Fruit fly (Drosophila melanogaster) whole organism, embryonic: ENCODE data around the gene Vps39.

Source experiments
- BEAF-32 ChIP-seq: fragments of 200-800 bp; sonication (Bioruptor generic); optimal IDR thresholded peaks from 3 replicates; lab custom pipeline; 2017; ENCODE audit warnings: missing biosample characterization, missing genetic modification characterization, mild to moderate bottlenecking, moderate library complexity, missing genetic modification reagents
- CG12659 ChIP-seq: fragments of 200-800 bp; sonication (Bioruptor generic); optimal IDR thresholded peaks from 3 replicates; lab custom pipeline; 2017; ENCODE audit warnings: mild to moderate bottlenecking, missing biosample characterization, missing genetic modification reagents, missing genetic modification characterization
- CG13296 ChIP-seq: fragments of 200-800 bp; sonication (Bioruptor generic); optimal IDR thresholded peaks from 3 replicates; lab custom pipeline; 2018; ENCODE audit warnings: missing biosample characterization, mild to moderate bottlenecking, missing genetic modification characterization
- CG1647 ChIP-seq: fragments of 200-800 bp; sonication (Bioruptor generic); optimal IDR thresholded peaks from 3 replicates; lab custom pipeline; 2016; ENCODE audit warnings: missing biosample characterization, missing genetic modification characterization
- CG17361 ChIP-seq: fragments of 200-800 bp; sonication (Bioruptor generic); IDR thresholded peaks from 3 replicates; pipeline ENCODE4 v1.3.6; 2022; ENCODE audit warnings: missing biosample characterization, missing genetic modification characterization
- CG2202 ChIP-seq: fragments of 200-800 bp; sonication (Bioruptor generic); optimal IDR thresholded peaks from 2 replicates; lab custom pipeline; 2018; ENCODE audit warnings: missing biosample characterization, mild to moderate bottlenecking, missing genetic modification characterization
- CG3847 ChIP-seq: fragments of 200-800 bp; sonication (Bioruptor generic); IDR thresholded peaks from 2 replicates; pipeline ENCODE4 v1.3.6; 2022; ENCODE audit warnings: missing biosample characterization, missing genetic modification characterization
- CG6175 ChIP-seq: fragments of 200-800 bp; sonication (Bioruptor generic); IDR thresholded peaks from 3 replicates; pipeline ENCODE4 v1.3.6; 2022; ENCODE audit warnings: missing biosample characterization, missing genetic modification characterization
- CG6654 ChIP-seq: fragments of 200-800 bp; sonication (Bioruptor generic); optimal IDR thresholded peaks from 2 replicates; lab custom pipeline; 2017; ENCODE audit warnings: missing biosample characterization, mild to moderate bottlenecking, missing genetic modification characterization
- CG7839 ChIP-seq: fragments of 200-800 bp; sonication (Bioruptor generic); optimal IDR thresholded peaks from 3 replicates; lab custom pipeline; 2018; ENCODE audit warnings: missing biosample characterization, mild to moderate bottlenecking, missing genetic modification characterization, moderate library complexity
- CG7928 ChIP-seq: fragments of 200-800 bp; sonication (Bioruptor generic); optimal IDR thresholded peaks from 2 replicates; lab custom pipeline; 2017; ENCODE audit warnings: missing biosample characterization, mild to moderate bottlenecking, missing genetic modification characterization
- CG8359 ChIP-seq: fragments of 200-800 bp; sonication (Bioruptor generic); optimal IDR thresholded peaks from 2 replicates; lab custom pipeline; 2017; ENCODE audit warnings: missing biosample characterization, mild to moderate bottlenecking, missing genetic modification characterization, borderline replicate concordance
- CG9817 ChIP-seq: fragments of 200-800 bp; sonication (Bioruptor generic); optimal IDR thresholded peaks from 2 replicates; lab custom pipeline; 2018; ENCODE audit warnings: missing biosample characterization, mild to moderate bottlenecking, missing genetic modification characterization, moderate library complexity
- CTCF ChIP-seq: fragments of 200-800 bp; sonication (Bioruptor generic); optimal IDR thresholded peaks from 2 replicates; lab custom pipeline; 2017; ENCODE audit warnings: missing biosample characterization, mild to moderate bottlenecking, missing genetic modification characterization, moderate library complexity
- Camta ChIP-seq: fragments of 200-800 bp; sonication (Bioruptor generic); optimal IDR thresholded peaks from 2 replicates; lab custom pipeline; 2016; ENCODE audit warnings: missing biosample characterization, missing genetic modification characterization
- CrebB ChIP-seq: fragments of 200-800 bp; sonication (Bioruptor generic); optimal IDR thresholded peaks from 3 replicates; lab custom pipeline; 2018; ENCODE audit warnings: missing biosample characterization, mild to moderate bottlenecking, missing genetic modification characterization
- E2f2 ChIP-seq: fragments of 200-800 bp; sonication (Bioruptor generic); IDR thresholded peaks from 2 replicates; pipeline ENCODE4 v1.3.6; 2022; ENCODE audit warnings: missing biosample characterization, missing genetic modification characterization
- Gsc ChIP-seq: fragments of 200-800 bp; sonication (Bioruptor generic); IDR thresholded peaks from 2 replicates; pipeline ENCODE4 v1.3.6; 2022; ENCODE audit warnings: missing biosample characterization, missing genetic modification characterization
- Gug ChIP-seq: fragments of 200-800 bp; sonication (Bioruptor generic); IDR thresholded peaks from 4 replicates; pipeline ENCODE4 v1.3.6; 2022; ENCODE audit warnings: missing biosample characterization, missing genetic modification characterization
- HmgZ ChIP-seq: fragments of 200-800 bp; sonication (Bioruptor generic); optimal IDR thresholded peaks from 2 replicates; lab custom pipeline; 2018; ENCODE audit warnings: missing biosample characterization, mild to moderate bottlenecking, missing genetic modification characterization
- Hmx ChIP-seq: fragments of 200-800 bp; sonication (Bioruptor generic); optimal IDR thresholded peaks from 2 replicates; lab custom pipeline; 2016; ENCODE audit warnings: missing biosample characterization, missing genetic modification characterization
- Max ChIP-seq: fragments of 200-800 bp; sonication (Bioruptor generic); optimal IDR thresholded peaks from 2 replicates; lab custom pipeline; 2016; ENCODE audit warnings: missing biosample characterization, mild to moderate bottlenecking, missing genetic modification characterization
- Nf-YA ChIP-seq: fragments of 200-800 bp; sonication (Bioruptor generic); IDR thresholded peaks from 2 replicates; pipeline ENCODE4 v1.3.6; 2022; ENCODE audit warnings: missing biosample characterization, missing genetic modification characterization
- Nf-YC ChIP-seq: fragments of 200-800 bp; optimal IDR thresholded peaks from 3 replicates; lab custom pipeline; 2019; ENCODE audit warnings: missing biosample characterization, mild to moderate bottlenecking, missing genetic modification characterization, moderate library complexity
- NfI ChIP-seq: fragments of 200-800 bp; sonication (Bioruptor generic); optimal IDR thresholded peaks from 3 replicates; lab custom pipeline; 2018; ENCODE audit warnings: missing biosample characterization, mild to moderate bottlenecking, missing genetic modification characterization, moderate library complexity
- PHDP ChIP-seq: fragments of 200-800 bp; sonication (Bioruptor generic); optimal IDR thresholded peaks from 3 replicates; lab custom pipeline; 2018; ENCODE audit warnings: missing biosample characterization, mild to moderate bottlenecking, missing genetic modification characterization, moderate library complexity
- Six4 ChIP-seq: fragments of 200-800 bp; sonication (Bioruptor generic); optimal IDR thresholded peaks from 2 replicates; lab custom pipeline; 2016; ENCODE audit warnings: missing biosample characterization, missing genetic modification characterization
- ara ChIP-seq: fragments of 200-800 bp; sonication (Bioruptor generic); IDR thresholded peaks from 2 replicates; pipeline ENCODE4 v1.3.6; 2022; ENCODE audit warnings: missing biosample characterization, missing genetic modification characterization
- caup ChIP-seq: fragments of 200-800 bp; sonication (Bioruptor generic); optimal IDR thresholded peaks from 3 replicates; lab custom pipeline; 2017; ENCODE audit warnings: missing biosample characterization, mild to moderate bottlenecking, missing genetic modification characterization, moderate library complexity; ENCODE audit not compliant: severe bottlenecking
- crc ChIP-seq: fragments of 200-800 bp; sonication (Bioruptor generic); optimal IDR thresholded peaks from 2 replicates; lab custom pipeline; 2016; ENCODE audit warnings: missing biosample characterization, missing genetic modification characterization
- dmrt11E ChIP-seq: fragments of 200-800 bp; sonication (Bioruptor generic); optimal IDR thresholded peaks from 3 replicates; lab custom pipeline; 2018; ENCODE audit warnings: missing biosample characterization, mild to moderate bottlenecking, missing genetic modification characterization, moderate library complexity
- fd96Cb ChIP-seq: fragments of 200-800 bp; sonication (Bioruptor generic); optimal IDR thresholded peaks from 2 replicates; lab custom pipeline; 2018; ENCODE audit warnings: missing biosample characterization, mild to moderate bottlenecking, missing genetic modification characterization, moderate library complexity
- gem ChIP-seq: fragments of 200-800 bp; sonication (Bioruptor generic); optimal IDR thresholded peaks from 2 replicates; lab custom pipeline; 2019; ENCODE audit warnings: missing biosample characterization, mild to moderate bottlenecking, missing genetic modification characterization, moderate library complexity
- gfzf ChIP-seq: fragments of 200-800 bp; sonication (Bioruptor generic); optimal IDR thresholded peaks from 2 replicates; lab custom pipeline; 2016; ENCODE audit warnings: missing biosample characterization, mild to moderate bottlenecking, missing genetic modification characterization, moderate library complexity
- gt ChIP-seq: fragments of 200-800 bp; sonication (Bioruptor generic); IDR thresholded peaks from 2 replicates; pipeline ENCODE4 v1.3.6; 2022; ENCODE audit warnings: missing biosample characterization, missing genetic modification characterization
- ham ChIP-seq: fragments of 200-800 bp; sonication (Bioruptor generic); IDR thresholded peaks from 2 replicates; pipeline ENCODE4 v1.3.6; 2022; ENCODE audit warnings: missing biosample characterization, missing genetic modification characterization
- onecut ChIP-seq: fragments of 200-800 bp; sonication (Bioruptor generic); IDR thresholded peaks from 2 replicates; pipeline ENCODE4 v1.3.6; 2022; ENCODE audit warnings: missing biosample characterization, missing genetic modification characterization
- pan ChIP-seq, 4 experiments: fragments of >200 bp in 3 of 4; fragments of 200-800 bp in 1 of 4; sonication (Bioruptor generic) in 1 of 4; optimal IDR thresholded peaks in 3 of 4; IDR thresholded peaks in 1 of 4; 2 replicates each; pipeline versions ENCODE4 v1.3.6 to Lab custom; 2017 to 2022; ENCODE audit warnings: missing biosample characterization in 2 of 4, missing genetic modification characterization in 2 of 4, mixed read lengths in 1 of 4
- pfk ChIP-seq: fragments of 200-800 bp; sonication (Bioruptor generic); optimal IDR thresholded peaks from 2 replicates; lab custom pipeline; 2018; ENCODE audit warnings: missing biosample characterization, mild to moderate bottlenecking, missing genetic modification characterization, moderate library complexity
- pzg ChIP-seq: fragments of 200-800 bp; sonication (Bioruptor generic); optimal IDR thresholded peaks from 3 replicates; lab custom pipeline; 2018; ENCODE audit warnings: missing biosample characterization, mild to moderate bottlenecking, missing genetic modification characterization, moderate library complexity
- ranshi ChIP-seq: fragments of 200-800 bp; sonication (Bioruptor generic); IDR thresholded peaks from 2 replicates; pipeline ENCODE4 v1.3.6; 2022; ENCODE audit warnings: missing biosample characterization, missing genetic modification characterization
- repo ChIP-seq: fragments of 200-800 bp; sonication (Bioruptor generic); optimal IDR thresholded peaks from 2 replicates; lab custom pipeline; 2016; ENCODE audit warnings: missing biosample characterization, missing genetic modification characterization
- schlank ChIP-seq: fragments of 200-800 bp; sonication (Bioruptor generic); optimal IDR thresholded peaks from 2 replicates; lab custom pipeline; 2018; ENCODE audit warnings: missing biosample characterization, mild to moderate bottlenecking, missing genetic modification characterization
- sob ChIP-seq: fragments of 200-800 bp; sonication (Bioruptor generic); IDR thresholded peaks from 2 replicates; pipeline ENCODE4 v1.3.6; 2022; ENCODE audit warnings: missing biosample characterization, missing genetic modification characterization
- sr ChIP-seq: fragments of 200-800 bp; sonication (Bioruptor generic); IDR thresholded peaks from 3 replicates; pipeline ENCODE4 v1.3.6; 2022; ENCODE audit warnings: missing biosample characterization, missing genetic modification characterization
- tll ChIP-seq, 2 experiments: fragments of 200-800 bp in 1 of 2; fragments of >200 bp in 1 of 2; sonication (Bioruptor generic) in 1 of 2; optimal IDR thresholded peaks; 2 replicates each; lab custom pipeline; 2017 to 2019; ENCODE audit warnings: missing biosample characterization in 2 of 2, missing genetic modification characterization in 2 of 2, mild to moderate bottlenecking in 1 of 2, moderate library complexity in 1 of 2
- toy ChIP-seq: fragments of 200-800 bp; sonication (Bioruptor generic); IDR thresholded peaks from 2 replicates; pipeline ENCODE4 v1.3.6; 2022; ENCODE audit warnings: missing biosample characterization, missing genetic modification characterization
- tx ChIP-seq: fragments of 200-800 bp; sonication (Bioruptor generic); optimal IDR thresholded peaks from 2 replicates; lab custom pipeline; 2016; ENCODE audit warnings: missing biosample characterization, missing genetic modification characterization
- vfl ChIP-seq: fragments of 200-800 bp; sonication (Bioruptor generic); optimal IDR thresholded peaks from 2 replicates; lab custom pipeline; 2016; ENCODE audit warnings: missing biosample characterization, missing genetic modification characterization
- vnd ChIP-seq: fragments of 200-800 bp; sonication (Bioruptor generic); IDR thresholded peaks from 3 replicates; pipeline ENCODE4 v1.3.6; 2022; ENCODE audit warnings: missing biosample characterization, missing genetic modification characterization; ENCODE audit not compliant: partially characterized antibody

Gene Vps39

DNA sequence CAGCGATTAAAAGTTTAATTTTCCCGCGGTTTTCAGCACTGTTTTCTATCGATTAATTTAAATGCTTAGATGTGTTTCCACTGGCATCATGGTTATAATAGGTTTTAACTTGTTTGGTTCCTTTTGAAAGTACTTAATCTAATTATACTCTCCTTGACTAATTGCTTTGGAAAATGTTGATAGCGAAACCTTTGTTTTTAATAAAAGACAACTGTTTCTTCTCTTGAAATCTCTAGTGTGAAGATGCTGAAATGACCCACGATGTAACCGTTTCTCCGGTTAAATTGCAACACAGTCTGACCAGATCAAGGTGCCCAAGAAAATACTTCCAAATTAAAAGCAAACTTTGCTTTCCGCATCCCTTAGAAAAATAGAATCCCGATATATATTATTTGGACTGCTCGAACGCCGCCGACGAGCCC, 24.7 kb upstream of the Vps39 start, which contains the start of gene Dlc90F (continued):
- TF ChIP-seq gem (tag; lab: Kevin White, UChicago) (peak; percentile 87), BEAF-32 (peak; percentile 85), CG6654 (GFP tag; lab: Kevin White, UChicago) (peak; percentile 13), HmgZ (tag; lab: Kevin White, UChicago) (peak; percentile 81), dmrt11E (tag; lab: Kevin White, UChicago) (peak; percentile 82), schlank (no peak), ranshi (peak; percentile 72; the same call in 1 of the 2 replicates), pan (optimal IDR thresholded peaks at IDR 0.05; lab: Kevin White, UChicago) (no peak), pan (GFP tag; optimal IDR thresholded peaks at IDR 0.05 in 1 of 2, IDR thresholded peaks at IDR 0.05 in 1 of 2) (peak in 1 of 2 experiments; percentile 81), gt (GFP tag; lab: Robert Waterston, UW) (no peak), CTCF (no peak), CG7928 (GFP tag; lab: Kevin White, UChicago) (peak; percentile 67), pfk (GFP tag; lab: Kevin White, UChicago) (no peak), Camta (GFP tag; lab: Kevin White, UChicago) (peak; percentile 78), repo (peak; percentile 49), Gug (peak; percentile 76; the same call in 3 of the 4 replicates), CG13296 (GFP tag; lab: Kevin White, UChicago) (no peak), tx (GFP tag; lab: Kevin White, UChicago) (peak; percentile 73), CG8359 (GFP tag; lab: Kevin White, UChicago) (no peak), Hmx (peak; percentile 24), pzg (GFP tag; lab: Kevin White, UChicago) (peak; percentile 84), onecut (GFP tag; lab: Robert Waterston, UW) (peak; percentile 57), CG2202 (peak; percentile 18), sob (peak; percentile 82; the same call in 1 of the 2 replicates), fd96Cb (tag; lab: Kevin White, UChicago) (peak; percentile 65), Nf-YA (no peak), gfzf (peak; percentile 95), NfI (peak; percentile 80), tll (GFP tag; optimal IDR thresholded peaks at IDR 0.05; lab: Kevin White, UChicago) (peak; percentile 7 to 56), toy (no peak), CG3847 (GFP tag; lab: Robert Waterston, UW) (peak; percentile 86), Six4 (peak; percentile 38), CG1647 (GFP tag; lab: Kevin White, UChicago) (peak; percentile 55), Nf-YC (tag; lab: Kevin White, UChicago) (peak; percentile 69), vfl (GFP tag; lab: Kevin White, UChicago) (peak; percentile 74), E2f2 (GFP tag; lab: Robert Waterston, UW) (peak; percentile 54; the same call in 1 of the 2 replicates), PHDP (peak; percentile 68), CrebB (tag; lab: Kevin White, UChicago) (no peak), caup (GFP tag; lab: Kevin White, UChicago) (peak; percentile 49), crc (GFP tag; lab: Kevin White, UChicago) (peak; percentile 82), CG6175 (GFP tag; lab: Robert Waterston, UW) (0 out of 3 replicates have a peak, but pooled peaks have one; percentile 24), Max (GFP tag; lab: Kevin White, UChicago) (peak; percentile 60), CG9817 (peak; percentile 86), CG12659 (GFP tag; lab: Kevin White, UChicago) (peak; percentile 94), CG7839 (tag; lab: Kevin White, UChicago) (peak; percentile 79), CG17361 (GFP tag; lab: Robert Waterston, UW) (peak; percentile 84), sr (no peak), Gsc (no peak), vnd (GFP tag; lab: Robert Waterston, UW) (0 out of 3 replicates have a peak, but pooled peaks have one; percentile 42), ara (GFP tag; lab: Robert Waterston, UW) (peak; percentile 66; the same call in 1 of the 2 replicates), ham (no peak)
